Worm (Caenorhabditis elegans): ENCODE results near the gene C30G12.1.
A peak's percentile ranks its signal among the peaks of the same experiment; 100 is the strongest.

C30G12.1 gene

DNA sequence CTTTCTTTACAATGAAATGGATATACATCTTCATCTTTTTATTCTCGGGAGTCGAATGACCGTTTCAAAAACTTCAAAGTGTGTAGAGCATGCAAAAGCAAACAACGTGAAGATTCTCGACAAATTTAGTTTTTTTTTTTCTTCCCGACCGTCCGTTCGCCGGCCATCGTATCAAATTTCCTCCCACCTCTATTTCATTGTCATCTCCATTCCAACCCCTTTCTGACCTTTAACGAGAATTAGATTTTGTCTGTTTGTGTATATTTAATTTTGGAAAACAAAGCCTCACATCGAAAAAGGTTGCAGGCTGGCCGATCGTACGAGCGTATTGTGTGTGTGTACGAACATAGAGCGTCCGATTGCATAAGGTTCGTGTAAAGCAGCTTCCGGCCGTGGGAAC lies at the start of gene C30G12.1:
TSS of gene C30G12.1 (plus strand) at position 301 of the 400 bp plus-strand sequence.
- no peak for TF ChIP-seq nhr-21 (tag; optimal IDR thresholded peaks at IDR 0.05)
- TF ChIP-seq nhr-25 (tag; optimal IDR thresholded peaks at IDR 0.05) = no peak
- no peak for TF ChIP-seq ztf-11 (tag; optimal IDR thresholded peaks at IDR 0.05)
- no peak for TF ChIP-seq nhr-11 (tag; optimal IDR thresholded peaks at IDR 0.05)
- no peak for TF ChIP-seq ceh-82 (tag; optimal IDR thresholded peaks at IDR 0.05)
- no peak for TF ChIP-seq gmeb-1 (tag; optimal IDR thresholded peaks at IDR 0.05)

DNA sequence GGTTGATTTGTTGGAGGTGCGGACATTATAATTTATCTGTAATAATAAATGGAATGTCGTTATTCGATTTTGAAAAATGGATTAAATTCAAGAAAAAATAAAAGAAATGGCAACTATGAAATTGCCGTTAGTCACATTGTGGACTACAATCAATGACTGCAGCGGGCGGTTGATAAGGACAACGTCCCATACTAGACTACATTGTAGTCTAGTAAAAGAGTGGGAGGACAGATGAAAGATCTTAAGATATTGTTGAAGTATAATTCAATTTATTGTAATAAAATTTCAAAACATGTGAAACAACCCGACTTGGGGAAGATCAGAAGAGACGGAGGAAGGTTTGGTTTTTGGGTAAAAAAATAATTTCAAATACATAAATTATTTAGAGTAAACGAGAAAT lies 47.2 kb upstream of the C30G12.1 start, which contains the start of the genes prx-13 and ada-2:
TSS of gene prx-13 (minus strand) at position 38 of the 400 bp plus-strand sequence.
TSS of gene ada-2 (plus strand) at position 282 of the 400 bp plus-strand sequence.
- TF ChIP-seq sma-9 (GFP tag; optimal IDR thresholded peaks at IDR 0.05) (peak; percentile 8), sma-9 (tag; optimal IDR thresholded peaks at IDR 0.05) (no peak), ztf-11 (tag; optimal IDR thresholded peaks at IDR 0.05) (no peak), lin-13 (GFP tag; optimal IDR thresholded peaks at IDR 0.05) (no peak), sma-3 (GFP tag; optimal IDR thresholded peaks at IDR 0.05) (peak; percentile 6), lin-39 (tag; optimal IDR thresholded peaks at IDR 0.05) (no peak), lin-11 (tag; optimal IDR thresholded peaks at IDR 0.05) (no peak), nhr-12 (tag; optimal IDR thresholded peaks at IDR 0.05) (no peak), nhr-25 (tag; optimal IDR thresholded peaks at IDR 0.05) (no peak), R02D3.7 (tag; optimal IDR thresholded peaks at IDR 0.05) (no peak), crh-2 (tag; optimal IDR thresholded peaks at IDR 0.05) (no peak), nhr-11 (tag; optimal IDR thresholded peaks at IDR 0.05) (no peak), fos-1 (tag; optimal IDR thresholded peaks at IDR 0.05) (peak; percentile 79), aly-2 (tag; optimal IDR thresholded peaks at IDR 0.05) (no peak), snpc-4 (tag; optimal IDR thresholded peaks at IDR 0.05) (no peak)

DNA sequence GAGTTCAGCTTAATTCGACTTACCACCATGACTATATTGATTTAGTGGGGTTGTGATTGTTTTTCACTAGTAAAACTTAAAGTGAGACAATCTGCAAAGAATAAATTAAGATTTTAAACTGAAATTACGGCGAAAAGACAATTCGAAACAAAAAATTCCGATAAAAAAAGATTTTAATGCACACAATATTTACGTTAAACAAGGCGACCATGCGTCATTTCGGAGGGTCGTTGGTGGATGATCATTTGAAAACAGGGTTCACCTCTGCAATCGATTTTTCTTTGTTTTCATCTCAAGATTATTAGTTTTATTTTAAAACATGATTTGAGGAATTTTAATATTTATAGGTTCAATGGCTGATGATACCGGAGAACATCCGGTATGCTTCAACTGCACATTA lies 46.1 kb upstream of the C30G12.1 start, which contains the start of gene lsm-4:
TSS of gene lsm-4 (minus strand) at position 91 of the 400 bp plus-strand sequence.
- TF ChIP-seq peb-1 (tag; optimal IDR thresholded peaks at IDR 0.05) (no peak), ztf-11 (tag; optimal IDR thresholded peaks at IDR 0.05) (no peak), sma-9 (GFP tag; optimal IDR thresholded peaks at IDR 0.05) (no peak), sma-9 (tag; optimal IDR thresholded peaks at IDR 0.05) (no peak), alr-1 (tag; optimal IDR thresholded peaks at IDR 0.05) (no peak), elt-1 (tag; optimal IDR thresholded peaks at IDR 0.05) (no peak), ama-1 (optimal IDR thresholded peaks at IDR 0.05) (peak; percentile 7), nhr-237 (tag; optimal IDR thresholded peaks at IDR 0.05) (no peak), sma-3 (GFP tag; optimal IDR thresholded peaks at IDR 0.05) (no peak), mbf-1 (tag; optimal IDR thresholded peaks at IDR 0.05) (no peak), nhr-11 (tag; optimal IDR thresholded peaks at IDR 0.05) (no peak), lin-11 (tag; optimal IDR thresholded peaks at IDR 0.05) (no peak), ceh-82 (tag; optimal IDR thresholded peaks at IDR 0.05) (no peak), skn-1 (tag; optimal IDR thresholded peaks at IDR 0.05) (no peak), lsy-2 (tag; optimal IDR thresholded peaks at IDR 0.05) (peak in 1 of 2 experiments; percentile 3), gmeb-1 (tag; optimal IDR thresholded peaks at IDR 0.05) (no peak), ztf-1 (GFP tag; conservative IDR thresholded peaks at IDR 0.05) (no peak), sem-4 (tag; optimal IDR thresholded peaks at IDR 0.05) (no peak)

DNA sequence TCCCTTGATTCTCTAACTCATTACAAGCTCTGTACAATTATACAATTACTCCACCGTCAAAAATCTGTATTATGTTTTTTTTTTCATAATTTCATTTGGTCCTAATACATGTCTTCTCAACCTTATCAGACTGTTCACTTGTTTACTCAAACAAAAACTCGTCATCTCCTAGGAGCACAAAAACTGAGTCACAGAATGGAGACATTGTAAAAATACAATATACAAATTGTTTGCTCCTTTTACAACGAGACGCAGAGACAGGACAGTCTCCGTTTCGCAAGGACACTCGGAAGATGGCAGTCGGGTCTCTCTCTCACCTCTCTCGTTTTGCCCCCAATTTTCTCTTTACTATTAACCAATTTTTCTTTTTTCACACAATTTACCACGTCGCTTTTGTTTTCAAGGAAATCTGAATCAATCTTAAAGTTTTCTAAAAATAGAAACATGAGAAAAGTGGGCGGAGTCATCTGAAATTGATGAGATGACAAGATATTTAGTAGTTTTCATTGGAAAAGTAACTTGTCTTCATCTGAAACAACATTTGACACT lies 43.5 kb upstream of the C30G12.1 start, which contains the start of gene F32A5.8:
TSS of gene F32A5.8 (plus strand) at position 499 of the 549 bp plus-strand sequence.
- TF ChIP-seq ztf-11 (tag; optimal IDR thresholded peaks at IDR 0.05) = no peak
- peak; percentile 9 for TF ChIP-seq sma-3 (GFP tag; optimal IDR thresholded peaks at IDR 0.05)
- TF ChIP-seq nhr-25 (tag; optimal IDR thresholded peaks at IDR 0.05) = peak; percentile 32
- TF ChIP-seq Y55F3AM.14 (GFP tag; optimal IDR thresholded peaks at IDR 0.05) = no peak
- TF ChIP-seq C34F6.9 (tag; optimal IDR thresholded peaks at IDR 0.05) = no peak
- TF ChIP-seq lsy-2 (tag; optimal IDR thresholded peaks at IDR 0.05) = peak in 1 of 2 experiments; percentile 8
- TF ChIP-seq snpc-4 (tag; optimal IDR thresholded peaks at IDR 0.05) = no peak
- no peak for TF ChIP-seq alr-1 (tag; optimal IDR thresholded peaks at IDR 0.05)
- TF ChIP-seq sma-9 (GFP tag; optimal IDR thresholded peaks at IDR 0.05) = peak; percentile 21
- TF ChIP-seq sma-9 (tag; optimal IDR thresholded peaks at IDR 0.05) = no peak
- TF ChIP-seq ceh-16 (tag; optimal IDR thresholded peaks at IDR 0.05) = no peak
- TF ChIP-seq egl-27 (tag; optimal IDR thresholded peaks at IDR 0.05) = no peak
- peak; percentile 17 for TF ChIP-seq gmeb-1 (tag; optimal IDR thresholded peaks at IDR 0.05)
- TF ChIP-seq crh-2 (tag; optimal IDR thresholded peaks at IDR 0.05) = peak; percentile 7
- TF ChIP-seq fos-1 (tag; optimal IDR thresholded peaks at IDR 0.05) = peak; percentile 94

DNA sequence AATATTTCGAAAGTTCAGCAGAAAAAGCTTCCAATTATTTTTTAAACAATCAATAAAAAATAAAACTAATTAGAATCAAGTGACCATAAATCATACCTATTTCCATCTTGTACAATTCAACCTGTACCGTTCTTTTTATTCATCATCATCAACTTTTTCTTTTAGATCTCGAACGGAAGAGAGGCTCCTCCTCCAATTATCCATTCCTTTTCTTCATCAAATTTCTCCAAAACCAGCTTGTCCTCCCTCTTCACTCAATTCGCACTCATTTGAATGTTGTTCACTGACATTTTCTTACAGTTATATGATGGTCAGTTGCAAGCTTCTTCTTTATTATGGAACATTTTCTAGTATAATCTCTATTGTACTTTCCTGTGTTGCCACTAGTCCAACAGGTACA lies 37.3 kb upstream of the C30G12.1 start, which contains the start of gene C30G12.4:
TSS of gene C30G12.4 (plus strand) at position 301 of the 400 bp plus-strand sequence.
- TF ChIP-seq lsy-2 (tag; optimal IDR thresholded peaks at IDR 0.05) (no peak), lin-13 (GFP tag; optimal IDR thresholded peaks at IDR 0.05) (no peak), peb-1 (tag; optimal IDR thresholded peaks at IDR 0.05) (no peak), alr-1 (tag; optimal IDR thresholded peaks at IDR 0.05) (no peak), fos-1 (tag; optimal IDR thresholded peaks at IDR 0.05) (no peak), nhr-21 (tag; optimal IDR thresholded peaks at IDR 0.05) (no peak), nhr-129 (tag; optimal IDR thresholded peaks at IDR 0.05) (no peak), elt-3 (tag; optimal IDR thresholded peaks at IDR 0.05) (no peak), mdl-1 (tag; optimal IDR thresholded peaks at IDR 0.05) (no peak), elt-1 (tag; optimal IDR thresholded peaks at IDR 0.05) (no peak), zag-1 (tag; optimal IDR thresholded peaks at IDR 0.05) (no peak), nhr-10 (tag; optimal IDR thresholded peaks at IDR 0.05) (no peak), snpc-4 (tag; optimal IDR thresholded peaks at IDR 0.05) (no peak), ztf-1 (GFP tag; conservative IDR thresholded peaks at IDR 0.05) (no peak), nhr-25 (tag; optimal IDR thresholded peaks at IDR 0.05) (no peak), lin-11 (tag; optimal IDR thresholded peaks at IDR 0.05) (no peak), nhr-11 (tag; optimal IDR thresholded peaks at IDR 0.05) (no peak), egl-27 (tag; optimal IDR thresholded peaks at IDR 0.05) (no peak), F13H6.1 (tag; optimal IDR thresholded peaks at IDR 0.05) (no peak), skn-1 (tag; optimal IDR thresholded peaks at IDR 0.05) (no peak)

Measured in whole organism, L2 larva.